Worm (Caenorhabditis elegans) whole organism, young adult: ENCODE measurements around the gene F53G2.13.

Experiments used
- B0019.2 ChIP-seq: fragments of 200-800 bp; sonication (Bioruptor generic); conservative IDR thresholded peaks from 2 replicates; pipeline ENCODE4 v1.3.6; 2022; ENCODE audit warnings: missing genetic modification reagents, missing genetic modification characterization, missing compliant biosample characterization
- C17E4.6 ChIP-seq: fragments of 200-800 bp; sonication (Bioruptor generic); IDR thresholded peaks from 2 replicates; pipeline ENCODE4 v1.3.6; 2022; ENCODE audit warnings: missing genetic modification reagents, missing genetic modification characterization, missing compliant biosample characterization
- F10E7.11 ChIP-seq: sonication (generic microtip); optimal IDR thresholded peaks from 2 replicates; lab custom pipeline; 2017; ENCODE audit warnings: mild to moderate bottlenecking, missing genetic modification characterization, moderate library complexity, missing compliant biosample characterization
- F22D6.2 ChIP-seq: sonication (generic microtip); optimal IDR thresholded peaks from 2 replicates; lab custom pipeline; 2016; ENCODE audit warnings: mild to moderate bottlenecking, missing genetic modification characterization, missing compliant biosample characterization
- F49E8.2 ChIP-seq: sonication (generic microtip); optimal IDR thresholded peaks from 3 replicates; lab custom pipeline; 2017; ENCODE audit warnings: missing genetic modification characterization, mild to moderate bottlenecking, missing compliant biosample characterization, antibody characterized with exemption, moderate library complexity; ENCODE audit not compliant: insufficient read depth
- F57A8.1 ChIP-seq: fragments of 200-800 bp; sonication (Bioruptor generic); optimal IDR thresholded peaks from 2 replicates; lab custom pipeline; 2018; ENCODE audit warnings: mild to moderate bottlenecking, missing genetic modification characterization, moderate library complexity, missing compliant biosample characterization
- F57C9.4 ChIP-seq: sonication (generic microtip); optimal IDR thresholded peaks from 2 replicates; lab custom pipeline; 2017; ENCODE audit warnings: mild to moderate bottlenecking, missing genetic modification characterization, missing compliant biosample characterization
- K11D2.4 ChIP-seq: fragments of 200-800 bp; sonication (Bioruptor generic); IDR thresholded peaks from 2 replicates; pipeline ENCODE4 v1.3.6; 2022; ENCODE audit warnings: missing genetic modification reagents, missing genetic modification characterization, missing compliant biosample characterization
- Y53G8AR.9 ChIP-seq: fragments of 200-800 bp; sonication (Bioruptor generic); conservative IDR thresholded peaks from 2 replicates; pipeline ENCODE4 v1.3.6; 2022; ENCODE audit warnings: missing genetic modification reagents, missing genetic modification characterization, missing compliant biosample characterization
- atf-7 ChIP-seq: sonication (generic microtip); optimal IDR thresholded peaks from 2 replicates; lab custom pipeline; 2017; ENCODE audit warnings: mild to moderate bottlenecking, missing genetic modification characterization, missing compliant biosample characterization
- attf-3 ChIP-seq: fragments of 200-800 bp; sonication (Bioruptor generic); conservative IDR thresholded peaks from 2 replicates; pipeline ENCODE4 v1.3.6; 2022; ENCODE audit warnings: missing genetic modification reagents, missing genetic modification characterization, missing compliant biosample characterization
- bed-1 ChIP-seq: fragments of 200-800 bp; sonication (Bioruptor generic); IDR thresholded peaks from 2 replicates; pipeline ENCODE4 v1.3.6; 2022; ENCODE audit warnings: missing genetic modification reagents, missing genetic modification characterization, missing compliant biosample characterization
- cebp-1 ChIP-seq, 2 experiments: fragments of 200-800 bp in 1 of 2; sonication (Bioruptor generic) in 1 of 2; sonication (generic microtip) in 1 of 2; IDR thresholded peaks in 1 of 2; optimal IDR thresholded peaks in 1 of 2; 2 replicates each; pipeline versions ENCODE4 v1.3.6 to Lab custom; 2017 to 2022; ENCODE audit warnings: missing compliant biosample characterization in 2 of 2, missing genetic modification characterization in 2 of 2, mild to moderate bottlenecking in 1 of 2, missing genetic modification reagents in 1 of 2, moderate library complexity in 1 of 2
- cebp-2 ChIP-seq: fragments of 200-800 bp; sonication (Bioruptor generic); IDR thresholded peaks from 2 replicates; pipeline ENCODE4 v1.3.6; 2022; ENCODE audit warnings: missing genetic modification characterization, missing compliant biosample characterization
- ceh-100 ChIP-seq: fragments of 200-800 bp; sonication (Bioruptor generic); IDR thresholded peaks from 2 replicates; pipeline ENCODE4 v1.3.6; 2022; ENCODE audit warnings: missing genetic modification reagents, missing genetic modification characterization, missing compliant biosample characterization
- ceh-27 ChIP-seq: fragments of 200-800 bp; sonication (Bioruptor generic); optimal IDR thresholded peaks from 2 replicates; lab custom pipeline; 2018; ENCODE audit warnings: mild to moderate bottlenecking, missing genetic modification characterization, moderate library complexity, missing compliant biosample characterization
- die-1 ChIP-seq: sonication (generic microtip); optimal IDR thresholded peaks from 2 replicates; lab custom pipeline; 2016; ENCODE audit warnings: missing genotype, mild to moderate bottlenecking, missing genetic modification characterization, missing compliant biosample characterization
- dox-1 ChIP-seq: fragments of 200-800 bp; sonication (Bioruptor generic); IDR thresholded peaks from 2 replicates; pipeline ENCODE4 v1.3.6; 2022; ENCODE audit warnings: missing genetic modification reagents, missing genetic modification characterization, missing compliant biosample characterization
- egl-44 ChIP-seq: fragments of 200-800 bp; sonication (Bioruptor generic); IDR thresholded peaks from 2 replicates; pipeline ENCODE4 v1.3.6; 2022; ENCODE audit warnings: missing genetic modification reagents, missing genetic modification characterization, missing compliant biosample characterization
- egrh-3 ChIP-seq: fragments of 200-800 bp; sonication (Bioruptor generic); IDR thresholded peaks from 2 replicates; pipeline ENCODE4 v1.3.6; 2022; ENCODE audit warnings: missing genetic modification reagents, missing genetic modification characterization, missing compliant biosample characterization
- hlh-12 ChIP-seq: sonication (generic microtip); optimal IDR thresholded peaks from 2 replicates; lab custom pipeline; 2016; ENCODE audit warnings: missing genetic modification characterization, missing compliant biosample characterization
- hmg-1.2 ChIP-seq: fragments of 200-800 bp; sonication (Bioruptor generic); IDR thresholded peaks from 2 replicates; pipeline ENCODE4 v1.3.6; 2022; ENCODE audit warnings: missing genetic modification reagents, missing genetic modification characterization, missing compliant biosample characterization
- let-607 ChIP-seq, 2 experiments: fragments of 200-800 bp in 1 of 2; sonication (Bioruptor generic) in 1 of 2; sonication (generic microtip) in 1 of 2; optimal IDR thresholded peaks; 2 replicates each; lab custom pipeline; 2016 to 2018; ENCODE audit warnings: mild to moderate bottlenecking in 2 of 2, missing compliant biosample characterization in 2 of 2, missing genetic modification characterization in 2 of 2, moderate library complexity in 2 of 2, missing genotype in 1 of 2
- lin-35 ChIP-seq, 3 experiments: fragments of 150-350 bp in 2 of 3; sonication (generic microtip) in 1 of 3; optimal IDR thresholded peaks; 2 replicates each; lab custom pipeline; 2014 to 2018; ENCODE audit warnings: missing biosample characterization in 3 of 3, missing genetic modification characterization in 3 of 3, missing genetic modification reagents in 3 of 3
- lsl-1 ChIP-seq: fragments of 200-800 bp; sonication (Bioruptor generic); optimal IDR thresholded peaks from 2 replicates; lab custom pipeline; 2018; ENCODE audit warnings: mild to moderate bottlenecking, missing genetic modification characterization, moderate library complexity, missing compliant biosample characterization
- lsy-27 ChIP-seq: sonication (generic microtip); optimal IDR thresholded peaks from 2 replicates; lab custom pipeline; 2017; ENCODE audit warnings: missing genetic modification characterization, mild to moderate bottlenecking, missing compliant biosample characterization, antibody characterized with exemption, missing genotype, borderline replicate concordance; ENCODE audit not compliant: insufficient read depth
- nfya-1 ChIP-seq: sonication (generic microtip); optimal IDR thresholded peaks from 2 replicates; lab custom pipeline; 2017; ENCODE audit warnings: antibody characterized with exemption, missing compliant biosample characterization, missing genetic modification characterization, borderline replicate concordance; ENCODE audit not compliant: insufficient read depth
- nfya-2 ChIP-seq: fragments of 200-800 bp; sonication (Bioruptor generic); IDR thresholded peaks from 2 replicates; pipeline ENCODE4 v1.3.6; 2022; ENCODE audit warnings: missing genetic modification reagents, missing genetic modification characterization, missing compliant biosample characterization
- nhr-27 ChIP-seq: fragments of 200-800 bp; sonication (Bioruptor generic); optimal IDR thresholded peaks from 2 replicates; lab custom pipeline; 2018; ENCODE audit warnings: mild to moderate bottlenecking, missing genetic modification characterization, moderate library complexity, missing compliant biosample characterization
- nhr-80 ChIP-seq: sonication (generic microtip); optimal IDR thresholded peaks from 2 replicates; lab custom pipeline; 2016; ENCODE audit warnings: missing genetic modification characterization, missing compliant biosample characterization
- pha-4 ChIP-seq: fragments of 150-350 bp; sonication (generic microtip); optimal IDR thresholded peaks from 2 replicates; lab custom pipeline; 2014; ENCODE audit warnings: missing biosample characterization, missing genetic modification reagents, missing genetic modification characterization
- tlf-1 ChIP-seq: fragments of 200-800 bp; sonication (Bioruptor generic); optimal IDR thresholded peaks from 2 replicates; lab custom pipeline; 2018; ENCODE audit warnings: mild to moderate bottlenecking, missing genetic modification characterization, missing compliant biosample characterization
- unc-130 ChIP-seq: sonication (generic microtip); optimal IDR thresholded peaks from 2 replicates; lab custom pipeline; 2016; ENCODE audit warnings: missing genetic modification reagents, missing genetic modification characterization, missing compliant biosample characterization
- zfh-2 ChIP-seq: fragments of 200-800 bp; sonication (Bioruptor generic); conservative IDR thresholded peaks from 2 replicates; pipeline ENCODE4 v1.3.6; 2022; ENCODE audit warnings: missing genetic modification reagents, missing genetic modification characterization, missing compliant biosample characterization

Gene F53G2.13

DNA sequence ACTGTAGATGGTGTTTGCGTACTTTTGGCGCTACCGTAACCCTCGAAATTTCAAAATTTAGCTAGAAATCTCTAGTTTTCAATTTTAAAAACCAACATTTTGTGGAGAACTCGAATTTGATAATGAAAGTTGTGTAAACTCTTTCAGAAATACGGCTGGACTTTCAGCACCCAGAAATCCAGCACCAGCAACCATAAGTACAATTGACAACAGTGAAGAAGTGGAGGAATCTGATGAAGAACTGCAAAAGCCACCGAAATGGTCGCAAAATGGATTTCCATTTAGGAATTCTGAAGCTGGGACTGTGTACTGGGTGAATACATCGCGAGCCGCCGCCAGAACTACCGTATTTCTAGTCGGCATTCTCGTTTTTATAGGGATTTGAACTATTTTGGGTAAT lies at the start of gene F53G2.13:
Gene F53G2.13, plus strand, starts transcription at position 301 of the 400 bp plus-strand sequence.
- TF ChIP-seq cebp-1 (GFP tag; IDR thresholded peaks at IDR 0.05; lab: Robert Waterston, UW) (no peak), cebp-1 (tag; optimal IDR thresholded peaks at IDR 0.05; lab: Kevin White, UChicago) (no peak), nhr-80 (tag; lab: Kevin White, UChicago) (no peak), pha-4 (tag; lab: Kevin White, UChicago) (no peak), nhr-27 (tag; lab: Kevin White, UChicago) (no peak), F22D6.2 (no peak), F10E7.11 (tag; lab: Kevin White, UChicago) (no peak), cebp-2 (GFP tag; lab: Robert Waterston, UW) (no peak), F57A8.1 (no peak), hlh-12 (tag; lab: Kevin White, UChicago) (no peak), atf-7 (tag; lab: Kevin White, UChicago) (no peak), egl-44 (no peak), lsl-1 (no peak), bed-1 (GFP tag; lab: Robert Waterston, UW) (no peak), dox-1 (GFP tag; lab: Robert Waterston, UW) (no peak), unc-130 (GFP tag; lab: Kevin White, UChicago) (no peak), nfya-1 (tag; lab: Kevin White, UChicago) (no peak), nfya-2 (no peak), attf-3 (GFP tag; lab: Robert Waterston, UW) (no peak), tlf-1 (GFP tag; lab: Kevin White, UChicago) (no peak)

ce11 chrII:2435566-2435965 lies 48.0 kb upstream of the F53G2.13 start:
- TF ChIP-seq K11D2.4 (GFP tag; lab: Robert Waterston, UW) (no peak), zfh-2 (no peak), F57C9.4 (tag; lab: Kevin White, UChicago) (no peak), Y53G8AR.9 (GFP tag; lab: Robert Waterston, UW) (no peak), ceh-100 (GFP tag; lab: Robert Waterston, UW) (no peak), lsy-27 (tag; lab: Kevin White, UChicago) (no peak), lin-35 (GFP tag; optimal IDR thresholded peaks at IDR 0.05; lab: Kevin White, UChicago) (no peak), ceh-27 (GFP tag; lab: Kevin White, UChicago) (no peak), die-1 (no peak), B0019.2 (GFP tag; lab: Robert Waterston, UW) (no peak), lsl-1 (no peak), egrh-3 (no peak), pha-4 (tag; lab: Kevin White, UChicago) (no peak), nfya-2 (no peak), let-607 (tag; optimal IDR thresholded peaks at IDR 0.05; lab: Kevin White, UChicago) (no peak)

DNA sequence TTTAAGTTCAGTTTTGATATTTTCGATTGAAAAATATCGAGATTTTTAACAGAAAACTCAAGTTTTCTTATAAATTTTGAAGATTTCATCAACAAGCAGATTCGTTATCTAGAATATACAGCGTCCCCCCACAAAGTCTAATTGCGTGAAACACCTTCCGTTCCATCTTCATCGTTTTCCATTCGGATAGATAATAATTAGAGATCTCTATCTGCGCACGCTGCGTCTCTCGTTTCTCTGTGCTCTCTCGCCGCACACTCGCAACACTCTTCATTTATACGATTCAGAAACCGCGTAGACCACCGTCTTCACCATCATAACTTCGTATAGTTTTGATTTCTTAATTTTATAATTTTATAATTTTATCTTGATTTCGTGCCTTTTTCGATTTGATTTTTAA lies 46.9 kb upstream of the F53G2.13 start:
- no peak for TF ChIP-seq lsl-1
- TF ChIP-seq hmg-1.2 (GFP tag; lab: Robert Waterston, UW), result peak; percentile 85

ce11 chrII:2438180-2438579 lies 45.4 kb upstream of the F53G2.13 start:
- TF ChIP-seq F49E8.2 (tag; lab: Kevin White, UChicago) (no peak), C17E4.6 (no peak)
- TF ChIP-seq, all 124 proteins: peak for 0
